Fruit fly (Drosophila melanogaster) S2 (cell line): ENCODE data around the gene CG32354.

Source experiments
- CG8478 ChIP-seq: fragments of >200 bp; optimal IDR thresholded peaks from 2 replicates; lab custom pipeline; 2018
- CTCF ChIP-seq, 2 experiments: fragments of >200 bp; optimal IDR thresholded peaks; 2 replicates each; lab custom pipeline; 2018

DNA sequence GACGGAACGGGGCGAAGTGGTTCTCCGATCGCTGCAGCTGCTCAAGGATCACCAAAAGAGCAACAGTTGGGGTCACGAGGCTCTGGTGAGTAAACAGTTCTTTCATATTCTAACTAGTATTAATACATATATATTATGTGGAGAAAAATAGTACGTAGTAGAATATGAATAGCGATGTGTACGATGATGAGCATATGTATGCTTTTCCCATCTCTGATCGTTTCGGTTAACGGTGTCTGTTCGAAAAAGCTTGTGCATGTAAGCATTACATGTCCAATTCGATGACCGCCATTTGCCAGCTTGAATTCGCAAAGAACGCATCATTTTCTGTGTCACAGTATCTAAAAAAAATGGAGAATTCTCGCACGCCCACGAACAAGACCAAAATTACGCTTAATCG, 9.3 kb downstream of the CG32354 start, which contains the start of the genes Oseg1 and mtrm:
- TF ChIP-seq CG8478 (lab: Kevin White, UChicago) (no peak), CTCF (optimal IDR thresholded peaks at IDR 0.05; lab: Kevin White, UChicago) (no peak)
